Fruit fly (Drosophila melanogaster): ENCODE measurements around the gene Taf10.
A peak's percentile ranks its signal among the peaks of the same experiment; 100 is the strongest.

Taf10 gene

DNA sequence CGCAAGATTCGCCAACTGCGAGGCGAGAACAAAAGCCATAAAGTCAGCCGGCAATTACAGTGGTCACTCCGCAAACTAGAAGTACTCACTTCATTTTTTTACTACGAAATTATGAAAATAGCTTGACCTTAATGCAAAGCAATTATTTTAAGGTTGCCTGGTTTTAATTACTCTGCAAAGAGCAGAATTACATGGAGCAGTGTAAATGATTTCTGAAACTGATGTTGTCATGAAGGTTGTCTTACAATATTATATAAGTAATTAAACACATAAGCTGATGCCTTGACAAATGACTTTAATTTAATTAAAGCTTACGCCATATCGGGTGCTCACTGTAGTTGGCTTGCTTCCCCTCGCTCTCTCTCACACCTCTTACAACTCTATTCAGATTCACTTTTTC is 33.5 kb upstream of the Taf10 start:
- TF ChIP-seq Hnf4 (GFP tag; optimal IDR thresholded peaks at IDR 0.05) (peak; percentile 9), rgr (GFP tag; optimal IDR thresholded peaks at IDR 0.05) (peak; percentile 61), jim (GFP tag; optimal IDR thresholded peaks at IDR 0.05) (no peak), tai (GFP tag; optimal IDR thresholded peaks at IDR 0.05) (no peak), sv (GFP tag; optimal IDR thresholded peaks at IDR 0.05) (peak; percentile 1), Hr83 (GFP tag; optimal IDR thresholded peaks at IDR 0.05; ENCODE audit: poor library complexity, severe bottlenecking) (no peak), dmrt93B (GFP tag; optimal IDR thresholded peaks at IDR 0.05) (peak; percentile 49), dsf (GFP tag; optimal IDR thresholded peaks at IDR 0.05; ENCODE audit: borderline replicate concordance) (no peak), Vsx2 (GFP tag; optimal IDR thresholded peaks at IDR 0.05; ENCODE audit: partially characterized antibody) (no peak), HLH106 (tag; optimal IDR thresholded peaks at IDR 0.05) (peak; percentile 63), br (GFP tag; optimal IDR thresholded peaks at IDR 0.05) (peak; percentile 45), fru (GFP tag; optimal IDR thresholded peaks at IDR 0.05) (peak; percentile 57), Myc (optimal IDR thresholded peaks at IDR 0.05) (no peak), psq (GFP tag; optimal IDR thresholded peaks at IDR 0.05) (peak; percentile 47), pan (optimal IDR thresholded peaks at IDR 0.05) (no peak), foxo (GFP tag; optimal IDR thresholded peaks at IDR 0.05) (peak in 1 of 2 experiments; percentile 59), Jra (GFP tag; optimal IDR thresholded peaks at IDR 0.05) (peak; percentile 2), Rel (GFP tag; optimal IDR thresholded peaks at IDR 0.05) (no peak), Rel (tag; optimal IDR thresholded peaks at IDR 0.05) (no peak), OdsH (GFP tag; optimal IDR thresholded peaks at IDR 0.05) (peak; percentile 66), Sp1 (GFP tag; optimal IDR thresholded peaks at IDR 0.05) (peak; percentile 23), h (GFP tag; optimal IDR thresholded peaks at IDR 0.05) (peak; percentile 77), woc (GFP tag; optimal IDR thresholded peaks at IDR 0.05) (peak; percentile 53), ey (GFP tag; optimal IDR thresholded peaks at IDR 0.05) (peak; percentile 69)

DNA sequence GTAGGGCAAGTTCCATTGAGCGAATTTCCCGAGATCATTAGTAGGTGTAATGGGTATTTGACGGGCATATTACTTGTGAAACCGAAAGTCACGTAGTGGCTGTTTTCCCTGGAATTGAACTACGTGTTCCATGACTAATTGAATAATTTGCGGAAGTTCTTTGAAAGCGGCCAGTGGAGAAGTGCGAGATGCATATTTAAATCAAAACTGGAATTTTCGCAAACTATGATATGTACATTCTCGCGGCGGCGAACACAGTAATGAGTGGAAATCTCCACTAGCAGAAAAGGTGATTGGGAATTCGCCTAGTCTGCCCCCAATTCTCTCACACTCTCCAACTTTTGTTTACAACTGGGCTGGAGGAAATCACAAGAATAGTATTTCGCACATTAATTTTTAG is 32.7 kb upstream of the Taf10 start:
- TF ChIP-seq dl (GFP tag; optimal IDR thresholded peaks at IDR 0.05; ENCODE audit: insufficient read depth in 1 of 2, partially characterized antibody in 2 of 2), result no peak
- TF ChIP-seq usp (GFP tag; optimal IDR thresholded peaks at IDR 0.05), result no peak
- TF ChIP-seq brk (GFP tag; optimal IDR thresholded peaks at IDR 0.05), result no peak
- TF ChIP-seq dsf (GFP tag; optimal IDR thresholded peaks at IDR 0.05; ENCODE audit: borderline replicate concordance), result no peak

DNA sequence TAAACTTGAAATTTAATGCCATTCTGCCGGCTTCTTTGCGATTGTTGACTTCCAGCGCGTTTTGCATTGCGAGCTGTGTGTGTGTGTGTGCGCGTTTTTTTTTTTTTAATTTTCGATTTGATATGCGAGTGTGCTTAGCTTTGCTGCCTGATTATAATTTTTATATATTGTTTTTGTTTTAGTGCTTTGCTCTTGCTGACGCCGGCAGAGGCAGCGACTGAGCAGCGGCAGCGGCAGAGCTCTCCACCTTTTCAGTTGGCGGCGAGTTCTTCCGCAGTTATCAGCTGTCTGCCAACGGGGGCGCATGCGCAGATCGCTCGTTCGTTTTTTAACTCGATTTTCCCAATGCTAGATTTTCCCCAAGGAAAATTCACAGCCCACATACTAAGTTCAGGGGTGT is 32.2 kb upstream of the Taf10 start:
- TF ChIP-seq woc (GFP tag; optimal IDR thresholded peaks at IDR 0.05), result no peak
- no peak for TF ChIP-seq Sp1 (GFP tag; optimal IDR thresholded peaks at IDR 0.05)
- no peak for TF ChIP-seq N (GFP tag; optimal IDR thresholded peaks at IDR 0.05)
- no peak for TF ChIP-seq Myc (optimal IDR thresholded peaks at IDR 0.05)

DNA sequence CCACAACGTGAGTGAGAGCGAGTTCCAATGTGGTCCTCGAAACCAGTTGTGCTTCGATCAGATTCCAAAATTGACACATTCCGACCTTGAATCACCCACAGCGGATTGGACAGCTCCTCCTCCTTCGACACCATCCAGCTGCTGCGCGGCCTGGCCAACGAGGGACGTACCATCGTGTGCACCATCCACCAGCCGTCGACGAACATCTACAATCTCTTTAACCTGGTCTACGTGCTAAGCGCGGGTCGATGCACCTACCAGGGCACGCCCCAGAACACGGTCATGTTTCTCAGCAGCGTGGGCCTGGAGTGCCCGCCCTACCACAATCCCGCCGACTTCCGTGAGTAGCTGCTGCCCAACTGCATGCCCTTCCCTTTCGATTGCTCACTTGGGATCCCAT is 30.1 kb upstream of the Taf10 start:
- TF ChIP-seq Mio (GFP tag; optimal IDR thresholded peaks at IDR 0.05) (no peak), sv (GFP tag; optimal IDR thresholded peaks at IDR 0.05) (no peak), Rel (GFP tag; optimal IDR thresholded peaks at IDR 0.05) (no peak), Rel (tag; optimal IDR thresholded peaks at IDR 0.05) (no peak), dl (GFP tag; optimal IDR thresholded peaks at IDR 0.05; ENCODE audit: insufficient read depth in 1 of 2, partially characterized antibody in 2 of 2) (no peak), dmrt93B (GFP tag; optimal IDR thresholded peaks at IDR 0.05) (no peak), rgr (GFP tag; optimal IDR thresholded peaks at IDR 0.05) (no peak), N (GFP tag; optimal IDR thresholded peaks at IDR 0.05) (no peak)

DNA sequence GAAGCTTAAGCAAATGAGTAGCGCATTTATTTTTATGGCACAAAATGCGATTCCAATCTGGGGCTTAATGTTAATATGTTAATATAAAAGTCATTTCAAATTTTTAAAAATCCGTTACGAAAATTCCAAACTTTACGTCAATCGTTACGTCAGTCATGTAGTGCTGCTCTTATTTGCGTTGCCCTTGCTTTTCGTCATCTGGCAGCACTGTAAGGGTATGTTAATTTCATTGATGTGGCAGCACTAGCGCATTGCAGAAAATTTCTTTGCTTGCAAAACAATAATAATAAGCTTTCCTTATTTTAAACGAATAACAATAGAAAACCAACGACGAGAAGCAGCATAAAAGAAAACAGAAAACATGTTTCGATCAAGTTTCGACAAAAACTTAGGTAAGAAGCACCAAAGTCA is 27.9 kb upstream of the Taf10 start, which contains the start of gene Hrs:
Hrs (plus strand) TSS at position 167 of the 411 bp plus-strand sequence.
- TF ChIP-seq Rel (GFP tag; optimal IDR thresholded peaks at IDR 0.05) (no peak), Rel (tag; optimal IDR thresholded peaks at IDR 0.05) (peak; percentile 10), psq (GFP tag; optimal IDR thresholded peaks at IDR 0.05) (peak; percentile 23), dsf (GFP tag; optimal IDR thresholded peaks at IDR 0.05; ENCODE audit: borderline replicate concordance) (no peak)

DNA sequence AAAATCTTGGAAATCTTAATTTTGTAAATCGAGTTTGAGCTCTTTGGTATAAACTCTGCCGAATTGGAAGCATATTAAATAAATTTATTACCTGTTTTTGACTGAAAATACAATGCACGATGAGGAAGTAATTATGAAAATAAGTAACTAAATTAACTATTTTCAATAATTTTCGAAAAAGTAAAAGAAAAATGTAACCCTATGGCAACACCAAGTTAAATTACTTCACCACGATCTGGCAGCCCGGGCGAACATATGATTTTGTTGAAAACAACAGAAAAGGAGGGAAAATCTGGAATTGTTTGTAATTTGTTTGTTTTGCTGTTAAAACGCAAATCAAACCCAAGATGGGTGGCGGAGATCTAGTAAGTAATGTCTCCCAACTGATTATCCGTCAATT is 22.8 kb upstream of the Taf10 start, which contains the start of the genes CG9961 and Cwc25:
CG9961 (minus strand) TSS at position 83 of the 400 bp plus-strand sequence.
Cwc25 (plus strand) TSS at position 247 of the 400 bp plus-strand sequence.
- TF ChIP-seq sage (GFP tag; optimal IDR thresholded peaks at IDR 0.05) (no peak), HLH106 (tag; optimal IDR thresholded peaks at IDR 0.05) (peak; percentile 22), Rel (GFP tag; optimal IDR thresholded peaks at IDR 0.05) (no peak), Rel (tag; optimal IDR thresholded peaks at IDR 0.05) (no peak), foxo (GFP tag; optimal IDR thresholded peaks at IDR 0.05) (peak in 1 of 2 experiments; percentile 8)
